Worm (Caenorhabditis elegans): ENCODE data around the gene ufm-1.

ce11 chrIII:7859313-7859712, 534 bp downstream of the ufm-1 start, which contains the start of gene tomm-7:
- TF ChIP-seq zag-1 (tag; optimal IDR thresholded peaks at IDR 0.05) (no peak), nhr-11 (tag; optimal IDR thresholded peaks at IDR 0.05) (no peak), dpl-1 (GFP tag; optimal IDR thresholded peaks at IDR 0.05) (no peak), nhr-102 (tag; optimal IDR thresholded peaks at IDR 0.05) (no peak), tra-1 (GFP tag; IDR thresholded peaks at IDR 0.05) (no peak), arid-1 (GFP tag; conservative IDR thresholded peaks at IDR 0.05) (no peak), nhr-237 (tag; optimal IDR thresholded peaks at IDR 0.05) (no peak), aly-2 (tag; optimal IDR thresholded peaks at IDR 0.05) (no peak), daf-12 (tag; optimal IDR thresholded peaks at IDR 0.05) (no peak), ceh-28 (tag; optimal IDR thresholded peaks at IDR 0.05) (no peak)

Measured in whole organism, L4 larva.